Fruit fly (Drosophila melanogaster): ENCODE results near the gene CG7829.
A peak's percentile ranks its signal among the peaks of the same experiment; 100 is the strongest.

CG7829 gene

DNA sequence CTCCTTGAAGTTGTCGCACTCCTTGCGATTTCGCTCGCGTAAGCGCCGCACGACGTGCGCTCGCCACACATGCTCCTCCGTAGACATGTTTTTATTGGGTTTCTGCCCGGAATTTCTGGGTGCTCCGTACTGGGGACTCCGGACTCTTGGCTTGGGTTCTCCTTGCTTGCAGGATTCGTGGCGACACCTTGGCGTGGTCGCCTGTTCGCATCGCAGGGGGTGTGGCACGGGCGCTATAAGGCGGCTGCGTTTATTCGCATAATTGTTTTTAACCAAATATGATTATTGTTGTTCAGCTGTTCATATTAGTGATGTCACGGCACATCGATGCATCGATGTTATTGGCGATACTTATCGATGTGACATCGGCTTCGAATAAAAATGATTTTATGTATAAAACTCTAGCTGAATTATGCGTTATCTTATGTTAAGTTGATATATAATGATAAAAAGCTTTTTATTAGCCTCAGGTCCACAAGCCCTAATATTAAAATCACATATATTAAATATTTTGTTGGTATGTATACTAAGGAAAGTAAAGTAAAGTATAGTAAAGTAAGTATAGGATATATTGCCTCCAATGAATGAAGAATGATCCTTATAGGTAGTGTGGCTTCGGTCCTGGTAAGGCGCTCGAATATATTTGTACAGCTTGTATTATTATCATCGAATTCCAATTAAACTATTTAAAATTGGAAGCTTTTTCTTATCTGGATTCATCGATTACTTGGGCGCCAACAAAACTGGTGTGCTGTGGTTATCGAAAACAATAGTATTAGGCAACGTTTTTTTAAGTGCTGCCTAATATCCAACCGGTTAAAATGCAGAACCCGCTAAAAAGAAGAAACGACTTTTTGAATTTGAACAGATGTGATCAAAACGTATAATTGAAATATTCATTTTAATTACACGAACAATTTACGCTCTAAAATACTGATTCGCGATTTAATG lies 17.5 kb upstream of the CG7829 start, which contains the start of gene Atg16 (continued):
- TF ChIP-seq CG8281 (tag; optimal IDR thresholded peaks at IDR 0.05) (no peak), CG7556 (GFP tag; optimal IDR thresholded peaks at IDR 0.05) (no peak), Ssrp (tag; optimal IDR thresholded peaks at IDR 0.05) (no peak), mam (GFP tag; optimal IDR thresholded peaks at IDR 0.05) (no peak), Nf-YB (GFP tag; optimal IDR thresholded peaks at IDR 0.05) (no peak), CG12391 (tag; optimal IDR thresholded peaks at IDR 0.05) (no peak), unc-4 (GFP tag; IDR thresholded peaks at IDR 0.05; ENCODE audit: partially characterized antibody) (peak; percentile 85), CG4617 (GFP tag; optimal IDR thresholded peaks at IDR 0.05; ENCODE audit: borderline replicate concordance) (peak; percentile 39), sr (GFP tag; IDR thresholded peaks at IDR 0.05) (no peak), dmrt11E (tag; optimal IDR thresholded peaks at IDR 0.05) (no peak), al (GFP tag; IDR thresholded peaks at IDR 0.05) (no peak), ash1 (GFP tag; optimal IDR thresholded peaks at IDR 0.05) (no peak), MBD-R2 (GFP tag; IDR thresholded peaks at IDR 0.05) (peak; percentile 75), cato (GFP tag; optimal IDR thresholded peaks at IDR 0.05; ENCODE audit: borderline replicate concordance) (no peak), peb (GFP tag; IDR thresholded peaks at IDR 0.05) (no peak), nerfin-2 (GFP tag; IDR thresholded peaks at IDR 0.05; ENCODE audit: partially characterized antibody) (peak; percentile 87), CG9932 (GFP tag; IDR thresholded peaks at IDR 0.05) (peak; percentile 48), CG30403 (GFP tag; optimal IDR thresholded peaks at IDR 0.05) (peak; percentile 11), CG3281 (GFP tag; optimal IDR thresholded peaks at IDR 0.05) (no peak), grn (GFP tag; optimal IDR thresholded peaks at IDR 0.05) (peak; percentile 17), pzg (GFP tag; optimal IDR thresholded peaks at IDR 0.05) (peak; percentile 38), CG14710 (tag; optimal IDR thresholded peaks at IDR 0.05) (peak; percentile 38), jigr1 (GFP tag; IDR thresholded peaks at IDR 0.05) (no peak), ro (GFP tag; IDR thresholded peaks at IDR 0.05) (no peak), Pdp1 (GFP tag; optimal IDR thresholded peaks at IDR 0.05) (no peak), Atf3 (GFP tag; optimal IDR thresholded peaks at IDR 0.05) (no peak), ac (GFP tag; optimal IDR thresholded peaks at IDR 0.05) (no peak), YL-1 (GFP tag; optimal IDR thresholded peaks at IDR 0.05) (peak; percentile 27), unpg (GFP tag; optimal IDR thresholded peaks at IDR 0.05) (no peak), hth (optimal IDR thresholded peaks at IDR 0.05) (no peak), sob (GFP tag; IDR thresholded peaks at IDR 0.05) (0 out of 2 replicates have a peak, but pooled peaks have one; percentile 9), Asciz (GFP tag; optimal IDR thresholded peaks at IDR 0.05) (no peak), corto (GFP tag; optimal IDR thresholded peaks at IDR 0.05) (peak; percentile 19), dmrt99B (tag; optimal IDR thresholded peaks at IDR 0.05) (no peak), CG9876 (GFP tag; optimal IDR thresholded peaks at IDR 0.05) (no peak), CG10267 (tag; optimal IDR thresholded peaks at IDR 0.05) (peak; percentile 90), fd102C (GFP tag; optimal IDR thresholded peaks at IDR 0.05) (no peak), lbe (GFP tag; optimal IDR thresholded peaks at IDR 0.05) (peak; percentile 50), CG7987 (GFP tag; optimal IDR thresholded peaks at IDR 0.05) (no peak), CG1603 (tag; optimal IDR thresholded peaks at IDR 0.05) (peak; percentile 3), pum (GFP tag; optimal IDR thresholded peaks at IDR 0.05) (no peak), E2f2 (GFP tag; IDR thresholded peaks at IDR 0.05) (peak; percentile 91), CG13287 (GFP tag; IDR thresholded peaks at IDR 0.05; ENCODE audit: partially characterized antibody) (peak; percentile 85), inv (GFP tag; IDR thresholded peaks at IDR 0.05; ENCODE audit: partially characterized antibody) (peak; percentile 93), Sry-β (GFP tag; optimal IDR thresholded peaks at IDR 0.05) (no peak), dan (GFP tag; IDR thresholded peaks at IDR 0.05) (no peak), pan (optimal IDR thresholded peaks at IDR 0.05) (no peak), pan (GFP tag; optimal IDR thresholded peaks at IDR 0.05 in 1 of 2, IDR thresholded peaks at IDR 0.05 in 1 of 2) (no peak)

Measured in whole organism, embryonic.